Worm (Caenorhabditis elegans) whole organism, late embryonic: ENCODE results near the gene sre-34.

ENCODE experiments used
- lin-11 ChIP-seq: fragments of 200-800 bp; sonication (Bioruptor generic); optimal IDR thresholded peaks from 2 replicates; lab custom pipeline; 2018; ENCODE audit warnings: mild to moderate bottlenecking, missing genetic modification characterization, missing compliant biosample characterization
- pqm-1 ChIP-seq: sonication (generic microtip); optimal IDR thresholded peaks from 2 replicates; lab custom pipeline; 2016; ENCODE audit warnings: missing genetic modification characterization, missing compliant biosample characterization
- unc-55 ChIP-seq: sonication (generic microtip); optimal IDR thresholded peaks from 2 replicates; lab custom pipeline; 2017; ENCODE audit warnings: missing biosample characterization, missing genetic modification reagents, missing genetic modification characterization

DNA sequence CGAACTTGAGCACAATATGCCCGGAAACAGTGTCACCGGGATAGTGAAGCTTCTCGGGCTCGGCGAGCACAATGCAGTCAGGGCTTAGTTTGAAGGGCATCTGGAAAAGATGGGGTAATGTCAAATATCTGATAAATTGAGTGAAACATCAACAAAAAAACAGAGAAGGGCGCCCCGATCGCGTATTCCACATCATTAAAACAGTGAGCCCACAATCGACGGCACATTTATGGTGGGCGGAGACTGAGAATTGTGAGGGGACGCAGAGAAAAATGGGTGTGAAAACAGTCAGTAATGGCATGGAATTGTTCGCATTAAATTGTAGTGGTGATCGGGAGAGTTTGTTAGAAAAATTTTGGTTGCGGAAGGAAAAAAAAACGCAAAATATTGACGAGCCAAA, 30.9 kb downstream of the sre-34 start, which contains the start of gene arrd-9:
- TF ChIP-seq lin-11 (tag; lab: Kevin White, UChicago): no peak
- no peak for TF ChIP-seq unc-55
- TF ChIP-seq pqm-1: no peak
